Worm (Caenorhabditis elegans) whole organism, late embryonic: ENCODE measurements around the gene T09B9.5.

Experiments
- gmeb-2 ChIP-seq: sonication (generic microtip); optimal IDR thresholded peaks from 2 replicates; lab custom pipeline; 2016; ENCODE audit warnings: missing genetic modification characterization, inconsistent platforms, missing compliant biosample characterization
- odd-2 ChIP-seq: sonication (generic microtip); optimal IDR thresholded peaks from 2 replicates; lab custom pipeline; 2017; ENCODE audit warnings: antibody characterized with exemption, mild to moderate bottlenecking, missing genetic modification characterization, missing compliant biosample characterization
- sox-4 ChIP-seq: sonication (generic microtip); optimal IDR thresholded peaks from 2 replicates; lab custom pipeline; 2017; ENCODE audit warnings: mild to moderate bottlenecking, missing genetic modification characterization, inconsistent platforms, missing compliant biosample characterization
- unc-3 ChIP-seq, 2 experiments: fragments of 200-800 bp in 1 of 2; sonication (Bioruptor generic) in 1 of 2; sonication (generic microtip) in 1 of 2; conservative IDR thresholded peaks in 1 of 2; optimal IDR thresholded peaks in 1 of 2; 2 replicates each; pipeline versions ENCODE4 v1.3.6 to Lab custom; 2016 to 2022; ENCODE audit warnings: missing compliant biosample characterization in 2 of 2, missing genetic modification characterization in 2 of 2, missing genetic modification reagents in 1 of 2

DNA sequence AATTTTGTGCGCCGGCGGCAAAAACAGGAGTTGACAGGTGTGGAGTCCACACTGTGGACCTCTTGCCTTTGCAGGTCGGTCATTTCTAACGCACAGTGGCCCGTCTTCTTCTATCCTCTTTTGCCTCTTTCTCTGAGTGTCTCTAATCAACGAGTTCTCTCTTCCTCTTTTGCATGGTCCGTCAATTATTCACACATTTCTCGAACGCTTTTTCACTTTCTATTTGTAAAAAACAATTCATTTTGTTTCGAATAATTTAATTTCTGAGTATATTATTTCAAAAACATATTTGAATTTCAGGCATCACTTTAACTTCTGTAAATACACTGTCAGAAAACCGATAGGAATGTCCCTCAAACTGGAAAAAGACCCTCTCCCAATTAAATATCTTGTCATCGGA is 20.6 kb upstream of the T09B9.5 start, which contains the start of gene T09B9.1:
- TF ChIP-seq odd-2 (tag; lab: Kevin White, UChicago) = no peak
- TF ChIP-seq unc-3 (GFP tag; conservative IDR thresholded peaks at IDR 0.05; lab: Robert Waterston, UW) = no peak
- TF ChIP-seq unc-3 (tag; optimal IDR thresholded peaks at IDR 0.05; lab: Kevin White, UChicago) = no peak
- no peak for TF ChIP-seq sox-4 (tag; lab: Kevin White, UChicago)
- no peak for TF ChIP-seq gmeb-2 (tag; lab: Kevin White, UChicago)
